Fruit fly (Drosophila melanogaster): ENCODE results near the gene CG3609.

- TF ChIP-seq CG8478 (optimal IDR thresholded peaks at IDR 0.05) (no peak), usp (GFP tag; optimal IDR thresholded peaks at IDR 0.05) (no peak), EcR (GFP tag; optimal IDR thresholded peaks at IDR 0.05) (no peak), pan (optimal IDR thresholded peaks at IDR 0.05) (no peak), psq (optimal IDR thresholded peaks at IDR 0.05) (no peak), Dll (optimal IDR thresholded peaks at IDR 0.05) (no peak)
Observed at dm6 chr2L:2380805-2381204, 6.4 kb upstream of the CG3609 start, which contains the start of gene Eogt.
